Worm (Caenorhabditis elegans) whole organism, L4 larva: ENCODE measurements around the gene Y54F10BM.22.

ENCODE experiments used
- F37D6.2 ChIP-seq: sonication (generic microtip); optimal IDR thresholded peaks from 2 replicates; lab custom pipeline; 2016; ENCODE audit warnings: mild to moderate bottlenecking, missing genetic modification characterization, missing compliant biosample characterization
- F44E2.7 ChIP-seq: fragments of 200-800 bp; sonication (Bioruptor generic); IDR thresholded peaks from 2 replicates; pipeline ENCODE4 v2.1.2; 2022; ENCODE audit warnings: missing genetic modification characterization, missing compliant biosample characterization
- T20F7.1 ChIP-seq: fragments of 200-800 bp; sonication (Bioruptor generic); optimal IDR thresholded peaks from 2 replicates; lab custom pipeline; 2018; ENCODE audit warnings: mild to moderate bottlenecking, missing genetic modification characterization, missing compliant biosample characterization
- Y105C5A.15 ChIP-seq: fragments of 200-800 bp; sonication (Bioruptor generic); IDR thresholded peaks from 2 replicates; pipeline ENCODE4 v1.3.6; 2022; ENCODE audit warnings: missing genetic modification characterization, missing compliant biosample characterization
- aha-1 ChIP-seq: fragments of 150-350 bp; peaks from one replicate; lab custom pipeline; 2014; ENCODE audit warnings: missing biosample characterization, missing genetic modification characterization
- aly-2 ChIP-seq: sonication (generic microtip); optimal IDR thresholded peaks from 2 replicates; lab custom pipeline; 2018; ENCODE audit warnings: missing biosample characterization, missing genetic modification characterization
- ceh-28 ChIP-seq: fragments of 150-350 bp; optimal IDR thresholded peaks from 2 replicates; lab custom pipeline; 2014; ENCODE audit warnings: missing biosample characterization, missing genetic modification reagents, missing genetic modification characterization
- ces-1 ChIP-seq: fragments of 150-350 bp; sonication (generic microtip); optimal IDR thresholded peaks from 4 replicates; lab custom pipeline; 2014; ENCODE audit warnings: missing biosample characterization, missing genetic modification reagents, missing genetic modification characterization
- daf-8 ChIP-seq: fragments of 200-800 bp; sonication (Bioruptor generic); IDR thresholded peaks from 2 replicates; pipeline ENCODE4 v1.3.6; 2022; ENCODE audit warnings: missing genetic modification characterization, missing compliant biosample characterization
- dmd-6 ChIP-seq: fragments of 200-800 bp; sonication (Bioruptor generic); IDR thresholded peaks from 2 replicates; pipeline ENCODE4 v1.3.6; 2022; ENCODE audit warnings: missing genetic modification reagents, missing genetic modification characterization, missing compliant biosample characterization
- fkh-10 ChIP-seq: fragments of 150-350 bp; optimal IDR thresholded peaks from 2 replicates; lab custom pipeline; 2014; ENCODE audit warnings: missing biosample characterization, missing genetic modification reagents, missing genetic modification characterization
- lin-1 ChIP-seq: fragments of 200-800 bp; sonication (Bioruptor generic); IDR thresholded peaks from 2 replicates; pipeline ENCODE4 v1.3.6; 2022; ENCODE audit warnings: missing genetic modification reagents, missing genetic modification characterization, missing compliant biosample characterization
- lin-38 ChIP-seq: fragments of 200-800 bp; sonication (Bioruptor generic); IDR thresholded peaks from 2 replicates; pipeline ENCODE4 v1.3.6; 2022; ENCODE audit warnings: missing genetic modification reagents, missing genetic modification characterization, missing compliant biosample characterization
- lin-39 ChIP-seq: fragments of 150-350 bp; optimal IDR thresholded peaks from 2 replicates; lab custom pipeline; 2014; ENCODE audit warnings: missing biosample characterization, missing genetic modification reagents, missing genetic modification characterization
- lsy-2 ChIP-seq, 2 experiments: fragments of 150-350 bp in 1 of 2; sonication (generic microtip) in 1 of 2; optimal IDR thresholded peaks; 2 replicates each; lab custom pipeline; 2014 to 2017; ENCODE audit warnings: missing biosample characterization in 2 of 2, missing genetic modification characterization in 2 of 2
- mxl-3 ChIP-seq: fragments of 200-800 bp; sonication (Bioruptor generic); optimal IDR thresholded peaks from 2 replicates; lab custom pipeline; 2018; ENCODE audit warnings: mild to moderate bottlenecking, missing genetic modification characterization, missing compliant biosample characterization
- nhr-111 ChIP-seq: fragments of 200-800 bp; sonication (Bioruptor generic); optimal IDR thresholded peaks from 2 replicates; lab custom pipeline; 2018; ENCODE audit warnings: mild to moderate bottlenecking, missing genetic modification characterization, missing compliant biosample characterization
- nhr-25 ChIP-seq: sonication (generic microtip); optimal IDR thresholded peaks from 2 replicates; lab custom pipeline; 2017; ENCODE audit warnings: missing genetic modification characterization, mild to moderate bottlenecking, missing compliant biosample characterization, antibody characterized with exemption, moderate library complexity, borderline replicate concordance; ENCODE audit not compliant: insufficient read depth
- nhr-28 ChIP-seq: fragments of 150-350 bp; optimal IDR thresholded peaks from 2 replicates; lab custom pipeline; 2014; ENCODE audit warnings: missing biosample characterization, missing genetic modification characterization
- nhr-6 ChIP-seq: fragments of 150-350 bp; optimal IDR thresholded peaks from 2 replicates; lab custom pipeline; 2014; ENCODE audit warnings: missing biosample characterization, missing genetic modification characterization
- pqm-1 ChIP-seq: sonication (generic microtip); optimal IDR thresholded peaks from 2 replicates; lab custom pipeline; 2017; ENCODE audit warnings: missing biosample characterization, missing genetic modification characterization
- saeg-2 ChIP-seq: fragments of 200-800 bp; sonication (Bioruptor generic); IDR thresholded peaks from 2 replicates; pipeline ENCODE4 v1.3.6; 2022; ENCODE audit warnings: missing genetic modification reagents, missing genetic modification characterization, missing compliant biosample characterization
- spr-3 ChIP-seq: fragments of 200-800 bp; sonication (Bioruptor generic); optimal IDR thresholded peaks from 2 replicates; lab custom pipeline; 2018; ENCODE audit warnings: mild to moderate bottlenecking, missing genetic modification characterization, missing compliant biosample characterization
- tag-97 ChIP-seq: fragments of 200-800 bp; sonication (Bioruptor generic); IDR thresholded peaks from 2 replicates; pipeline ENCODE4 v1.3.6; 2022; ENCODE audit warnings: missing genetic modification characterization, missing compliant biosample characterization
- unc-39 ChIP-seq: sonication (generic microtip); optimal IDR thresholded peaks from 2 replicates; lab custom pipeline; 2017; ENCODE audit warnings: missing biosample characterization, missing genetic modification characterization
- unc-62 ChIP-seq, 3 experiments: fragments of 150-350 bp in 1 of 3; sonication (generic microtip); optimal IDR thresholded peaks in 2 of 3; peaks in 1 of 3; 1 replicate in 1 of 3; 2 replicates in 2 of 3; lab custom pipeline; 2014 to 2017; ENCODE audit warnings: missing biosample characterization in 3 of 3, missing genetic modification characterization in 3 of 3, missing genetic modification reagents in 3 of 3, missing genotype in 1 of 3
- zfp-3 ChIP-seq: fragments of 200-800 bp; sonication (Bioruptor generic); conservative IDR thresholded peaks from 2 replicates; pipeline ENCODE4 v1.3.6; 2022; ENCODE audit warnings: missing genetic modification reagents, missing genetic modification characterization, missing compliant biosample characterization
- zip-2 ChIP-seq: fragments of 150-350 bp; optimal IDR thresholded peaks from 2 replicates; lab custom pipeline; 2014; ENCODE audit warnings: missing biosample characterization, missing genetic modification characterization

Y54F10BM.22 gene

ce11 chrIII:2276842-2277241, 3.9 kb upstream of the Y54F10BM.22 start, which contains the start of gene Y54F10BM.21 (continued):
- TF ChIP-seq Y105C5A.15 (GFP tag; lab: Robert Waterston, UW) (no peak), daf-8 (GFP tag; lab: Robert Waterston, UW) (no peak), fkh-10 (no peak)

ce11 chrIII:2279457-2279856, 1.2 kb upstream of the Y54F10BM.22 start, which contains the start of gene Y54F10BM.23:
Gene Y54F10BM.23 (minus strand): TSS chrIII:2279557.
- no peak for TF ChIP-seq T20F7.1 (GFP tag; lab: Kevin White, UChicago)
- TF ChIP-seq lin-39: no peak
- no peak for TF ChIP-seq lin-1 (GFP tag; lab: Robert Waterston, UW)
- TF ChIP-seq zip-2: no peak
- TF ChIP-seq nhr-111 (GFP tag; lab: Kevin White, UChicago): no peak

- TF ChIP-seq mxl-3 (GFP tag; lab: Kevin White, UChicago): no peak
- TF ChIP-seq lin-39: no peak
- no peak for TF ChIP-seq lsy-2 (tag; optimal IDR thresholded peaks at IDR 0.05; lab: Kevin White, UChicago)
- no peak for TF ChIP-seq nhr-25 (tag; lab: Kevin White, UChicago)
- TF ChIP-seq ceh-28 (tag; lab: Kevin White, UChicago): peak; percentile 97
- TF ChIP-seq spr-3 (GFP tag; lab: Kevin White, UChicago): no peak
- no peak for TF ChIP-seq dmd-6 (GFP tag; lab: Robert Waterston, UW)
Measured at ce11 chrIII:2281975-2282957, 1.6 kb downstream of the Y54F10BM.22 start, which contains the start of gene Y54F10BM.3. Gene Y54F10BM.3 (plus strand): TSS chrIII:2282025.

- TF ChIP-seq nhr-28 (tag; lab: Kevin White, UChicago) (no peak), F37D6.2 (tag; lab: Kevin White, UChicago) (no peak), aly-2 (no peak), saeg-2 (GFP tag; lab: Robert Waterston, UW) (no peak), unc-62 (GFP tag; optimal IDR thresholded peaks at IDR 0.05 in 1 of 2; lab: Kevin White, UChicago) (peak in 1 of 2 experiments; percentile 57), unc-62 (tag; optimal IDR thresholded peaks at IDR 0.05; lab: Kevin White, UChicago) (no peak), ceh-28 (tag; lab: Kevin White, UChicago) (peak; percentile 95), nhr-6 (tag; lab: Kevin White, UChicago) (no peak)
Measured at ce11 chrIII:2283341-2283847, 2.7 kb downstream of the Y54F10BM.22 start.

- TF ChIP-seq ces-1 (GFP tag; lab: Kevin White, UChicago): no peak
- peak; percentile 96 for TF ChIP-seq aha-1
- no peak for TF ChIP-seq pqm-1 (tag; lab: Kevin White, UChicago)
- TF ChIP-seq lin-38: no peak
- TF ChIP-seq lin-1 (GFP tag; lab: Robert Waterston, UW): no peak
- TF ChIP-seq tag-97 (GFP tag; lab: Robert Waterston, UW): no peak
- TF ChIP-seq unc-39 (tag; lab: Kevin White, UChicago): no peak
- no peak for TF ChIP-seq zfp-3 (GFP tag; lab: Robert Waterston, UW)
- TF ChIP-seq F44E2.7: no peak
Measured at ce11 chrIII:2288261-2288660, 7.6 kb downstream of the Y54F10BM.22 start.
